Worm (Caenorhabditis elegans): Measurements from ENCODE around the gene srx-10.

DNA sequence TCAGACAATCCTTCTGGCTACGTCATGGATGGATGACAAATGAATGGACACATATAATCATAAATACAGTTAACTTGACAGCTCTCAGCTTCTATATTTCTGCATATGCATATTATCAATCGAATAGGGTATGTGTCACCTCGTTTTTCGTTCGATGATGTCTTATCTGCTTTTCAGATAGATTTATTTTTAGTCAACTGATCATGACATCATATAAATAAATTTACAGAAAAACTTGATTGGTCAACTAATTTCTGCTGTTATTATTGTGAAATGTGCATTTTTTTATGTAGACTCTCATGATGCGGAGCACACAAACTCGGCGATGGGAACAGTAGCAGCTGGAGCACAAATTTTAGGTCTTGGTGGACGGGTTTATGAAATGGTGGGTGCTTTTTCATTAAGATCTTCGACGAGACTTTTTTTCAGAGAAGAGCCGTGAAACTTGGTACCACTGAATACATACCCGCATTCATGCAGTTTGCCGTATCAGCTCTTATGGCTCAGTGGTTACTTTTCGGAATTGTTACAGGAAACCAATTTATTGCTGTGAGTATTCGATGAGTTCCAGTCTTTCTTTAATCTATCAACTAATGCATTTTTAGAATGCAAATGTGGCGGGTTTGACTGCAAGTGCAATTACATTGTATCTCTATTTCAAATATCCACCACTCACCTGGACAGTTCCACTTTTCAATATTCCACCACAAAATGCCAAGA is 9.2 kb upstream of the srx-10 start:
- TF ChIP-seq tab-1 (GFP tag; IDR thresholded peaks at IDR 0.05), result no peak
- no peak for TF ChIP-seq T22C8.4 (GFP tag; IDR thresholded peaks at IDR 0.05)
- no peak for TF ChIP-seq ztf-23 (GFP tag; IDR thresholded peaks at IDR 0.05)
- no peak for TF ChIP-seq flt-1 (GFP tag; IDR thresholded peaks at IDR 0.05)

Data from whole organism, midembryonic.